Fruit fly (Drosophila melanogaster) S2 (cell line): ENCODE data around the gene Nrg.

Experiments used
- CG8478 ChIP-seq: fragments of >200 bp; optimal IDR thresholded peaks from 2 replicates; lab custom pipeline; 2018
- CTCF ChIP-seq, 2 experiments: fragments of >200 bp; optimal IDR thresholded peaks; 2 replicates each; lab custom pipeline; 2018

Gene Nrg

DNA sequence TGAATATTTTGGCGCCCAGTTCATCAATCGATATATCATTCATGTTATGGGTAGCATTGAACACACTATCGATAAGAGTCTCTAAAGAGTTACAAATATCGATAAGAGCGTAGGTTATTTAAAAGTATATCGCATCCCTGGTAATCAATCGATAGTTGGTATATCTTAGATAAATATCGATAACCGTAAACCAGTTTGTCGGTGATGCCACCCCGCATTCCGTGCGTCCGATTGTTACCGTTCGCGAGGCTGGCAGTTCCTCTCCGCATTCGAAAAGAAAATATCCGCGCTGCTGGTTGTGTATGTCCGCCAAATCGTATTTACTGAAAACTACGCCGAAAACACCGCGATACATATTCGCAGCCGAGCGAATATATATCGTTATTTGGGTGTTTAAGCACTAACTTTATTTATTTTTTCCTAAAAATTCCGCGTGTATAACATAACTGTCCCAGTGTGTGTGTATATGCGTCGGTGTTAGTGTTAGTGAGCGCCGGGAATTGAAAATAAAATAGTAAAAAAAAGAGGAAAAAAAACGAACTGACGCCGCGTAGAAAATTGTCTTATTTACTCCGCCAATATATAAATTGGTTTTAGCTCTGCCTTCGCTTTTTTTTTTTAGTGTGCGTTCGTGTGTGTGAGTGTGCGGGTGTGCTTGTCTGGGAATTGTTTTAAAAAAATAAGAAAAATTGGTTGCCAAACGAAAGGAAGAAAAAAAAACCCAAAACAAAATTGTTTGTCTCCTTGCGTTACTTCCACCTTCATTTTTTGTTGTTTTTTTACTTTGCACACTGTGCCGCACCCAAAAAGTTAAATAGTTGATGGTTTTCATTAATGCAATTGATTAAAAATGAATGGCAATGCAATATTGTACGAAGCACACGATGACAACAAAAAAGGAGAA, at the start of gene Nrg:
TSS of gene Nrg (plus strand) at position 253 of the 904 bp plus-strand sequence.
- no peak for TF ChIP-seq CG8478 (lab: Kevin White, UChicago)
- TF ChIP-seq CTCF (optimal IDR thresholded peaks at IDR 0.05; lab: Kevin White, UChicago) = peak; percentile 31 to 46

DNA sequence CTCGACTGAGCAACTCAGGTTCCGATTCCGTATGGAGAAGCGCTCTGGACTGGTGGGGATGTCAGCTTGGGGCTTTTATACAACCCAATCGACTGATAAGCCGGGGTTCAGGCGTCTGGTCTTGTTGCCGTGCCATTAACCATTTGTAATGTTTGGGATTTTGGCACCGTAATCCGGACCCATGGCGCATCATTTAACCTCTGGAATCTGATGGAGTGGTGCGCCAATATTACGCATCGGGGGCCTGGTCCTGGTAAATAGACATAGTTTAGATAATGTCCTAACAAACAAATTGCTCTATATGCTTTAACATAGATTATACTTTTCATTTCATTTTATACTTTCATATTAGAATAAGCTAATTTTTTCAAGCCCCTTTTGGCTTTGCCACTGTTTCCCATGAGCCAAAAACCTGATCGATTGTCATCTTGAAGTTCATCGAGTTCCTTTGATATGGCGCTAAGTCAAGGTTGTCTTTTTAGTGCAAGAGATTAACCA, 48.2 kb upstream of the Nrg start, which contains the start of gene CG12116:
TSS of gene CG12116 (minus strand) at position 51 of the 498 bp plus-strand sequence.
- TF ChIP-seq CG8478 (lab: Kevin White, UChicago) = no peak
- no peak for TF ChIP-seq CTCF (optimal IDR thresholded peaks at IDR 0.05; lab: Kevin White, UChicago)

DNA sequence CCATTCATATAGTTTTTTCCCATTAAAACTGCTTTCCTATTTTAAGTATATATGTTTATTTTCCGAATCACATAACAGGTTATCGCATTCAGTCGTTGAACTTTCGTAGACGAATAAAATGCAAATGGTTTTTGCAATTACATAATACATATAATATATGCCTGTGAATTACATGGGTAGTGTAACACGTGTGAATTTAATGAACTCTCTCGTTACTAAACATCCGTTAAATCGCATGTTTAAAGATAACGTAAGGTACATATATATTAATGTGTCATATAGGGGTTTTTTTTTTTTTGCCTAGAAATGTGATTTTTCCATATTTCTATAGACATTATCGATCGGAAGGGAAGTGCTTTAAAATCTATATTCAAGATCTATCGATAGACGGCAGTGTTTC, 47.6 kb upstream of the Nrg start:
- TF ChIP-seq CTCF (optimal IDR thresholded peaks at IDR 0.05; lab: Kevin White, UChicago) = no peak
- no peak for TF ChIP-seq CG8478 (lab: Kevin White, UChicago)

DNA sequence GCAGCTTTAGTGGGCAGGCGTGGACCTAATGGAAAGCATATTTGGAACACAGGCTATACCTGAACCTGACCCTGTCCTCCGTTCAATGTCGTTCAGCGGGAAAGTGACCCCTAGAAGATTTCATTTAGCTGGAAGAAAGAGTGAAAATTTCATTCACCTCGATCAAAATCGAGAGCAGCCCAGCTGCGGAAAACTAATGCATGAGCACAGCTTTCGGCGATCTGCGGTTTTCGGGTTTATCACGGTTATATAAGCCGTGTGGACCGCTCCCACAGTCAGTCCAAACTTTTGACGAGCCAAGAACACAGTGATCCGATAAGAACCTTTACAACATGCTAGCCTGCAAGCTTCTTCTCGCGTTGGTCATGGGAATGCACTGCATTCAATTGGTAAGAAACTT, 46.6 kb upstream of the Nrg start, which contains the start of gene Cp7Fa:
TSS of gene Cp7Fa (plus strand) at position 301 of the 400 bp plus-strand sequence.
- TF ChIP-seq CTCF (optimal IDR thresholded peaks at IDR 0.05; lab: Kevin White, UChicago) (no peak), CG8478 (lab: Kevin White, UChicago) (no peak)

DNA sequence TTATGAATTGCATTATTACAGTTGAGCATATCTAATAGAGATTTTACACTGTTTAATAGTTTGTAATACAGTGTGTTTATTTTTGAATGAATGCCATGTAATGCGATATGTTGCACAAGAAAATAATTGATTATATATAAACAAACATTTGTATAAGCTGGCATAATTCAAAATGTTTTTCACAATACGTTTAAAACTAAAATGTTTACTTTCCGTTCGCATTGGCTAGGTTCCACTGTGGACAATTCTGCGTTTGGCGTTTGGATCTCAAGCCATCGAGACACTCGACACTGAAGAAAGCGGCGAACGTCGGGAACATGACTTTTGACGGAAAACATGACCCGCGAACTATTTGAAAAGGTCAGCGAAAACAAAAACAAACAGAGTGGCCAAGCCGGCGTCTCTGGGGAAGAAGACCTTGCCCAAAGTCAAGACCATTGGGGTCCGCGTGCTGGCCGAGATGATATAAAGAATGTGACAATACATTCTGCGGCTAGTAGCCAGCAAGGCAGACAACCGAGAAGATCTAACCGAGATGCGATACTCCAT, 43.8 kb upstream of the Nrg start, which contains the start of gene Cp7Fb:
TSS of gene Cp7Fb (plus strand) at position 499 of the 549 bp plus-strand sequence.
- TF ChIP-seq CG8478 (lab: Kevin White, UChicago) (no peak), CTCF (optimal IDR thresholded peaks at IDR 0.05; lab: Kevin White, UChicago) (no peak)

DNA sequence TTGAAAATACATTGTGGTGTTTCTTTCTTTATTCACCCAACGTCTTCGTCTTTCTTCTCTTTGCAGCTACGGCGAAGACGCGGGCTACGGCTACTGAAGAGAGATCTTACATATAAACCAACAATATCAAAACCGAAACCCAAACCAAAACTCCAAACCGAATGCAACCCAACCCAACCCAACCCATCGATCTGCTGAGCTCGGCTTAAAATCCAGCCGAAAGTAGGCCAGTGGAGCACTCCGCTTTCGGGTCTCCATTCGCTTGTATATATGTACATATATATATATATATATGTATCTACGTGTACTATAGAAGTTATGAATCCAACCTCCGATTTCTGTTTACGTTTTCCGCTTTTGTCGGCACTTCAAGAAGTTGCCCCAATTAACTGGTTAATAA, 41.5 kb upstream of the Nrg start:
- TF ChIP-seq CG8478 (lab: Kevin White, UChicago) (no peak), CTCF (optimal IDR thresholded peaks at IDR 0.05; lab: Kevin White, UChicago) (no peak)

DNA sequence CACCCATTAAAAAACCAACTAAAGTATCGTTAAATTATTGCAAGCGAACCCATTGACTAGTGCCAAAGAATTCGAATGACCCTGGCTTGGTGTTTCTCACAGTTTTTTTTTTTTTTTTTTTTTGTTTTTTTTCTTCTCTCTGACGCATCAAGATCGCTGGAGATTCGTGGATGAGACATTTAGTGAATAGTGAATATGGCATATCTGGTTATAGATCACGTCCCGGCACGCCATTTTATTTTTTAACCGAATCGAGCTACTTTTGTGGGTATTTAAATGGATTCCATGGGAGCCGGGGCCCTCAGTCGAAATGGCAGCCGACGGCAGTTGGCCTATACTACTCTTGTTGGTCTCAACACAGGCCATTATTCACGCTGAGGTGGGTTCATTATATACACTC, 40.4 kb upstream of the Nrg start, which contains the start of gene Cp7Fc:
TSS of gene Cp7Fc (plus strand) at position 301 of the 400 bp plus-strand sequence.
- TF ChIP-seq CG8478 (lab: Kevin White, UChicago) (no peak), CTCF (optimal IDR thresholded peaks at IDR 0.05; lab: Kevin White, UChicago) (no peak)

DNA sequence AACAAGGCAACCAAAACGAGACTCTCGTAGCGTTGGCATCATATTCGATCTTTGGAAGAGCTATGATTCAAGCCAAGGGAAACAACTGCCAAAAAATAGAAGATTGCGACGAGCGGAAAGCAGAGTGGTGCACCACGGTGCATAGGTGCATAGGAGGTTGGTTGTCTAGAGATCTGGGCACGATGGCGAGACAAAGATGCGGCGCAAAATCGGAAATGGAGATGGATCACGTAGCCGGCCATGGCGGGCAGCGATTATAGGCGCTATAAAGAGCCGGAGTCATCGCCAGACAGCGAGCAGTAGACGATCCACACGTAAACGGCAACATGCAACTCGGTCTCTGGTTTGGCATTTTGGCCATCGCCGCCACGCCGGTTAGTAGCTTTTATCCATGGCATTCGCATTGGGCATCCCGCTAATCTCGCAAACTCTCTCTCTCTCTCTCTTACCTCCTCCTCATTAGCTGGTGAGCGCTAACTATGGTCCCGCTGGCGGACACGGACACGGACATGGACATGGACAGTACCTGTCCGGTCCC, 38.1 kb upstream of the Nrg start, which contains the start of gene Cp36:
TSS of gene Cp36 (plus strand) at position 289 of the 538 bp plus-strand sequence.
- TF ChIP-seq CTCF (optimal IDR thresholded peaks at IDR 0.05; lab: Kevin White, UChicago) = no peak
- no peak for TF ChIP-seq CG8478 (lab: Kevin White, UChicago)

DNA sequence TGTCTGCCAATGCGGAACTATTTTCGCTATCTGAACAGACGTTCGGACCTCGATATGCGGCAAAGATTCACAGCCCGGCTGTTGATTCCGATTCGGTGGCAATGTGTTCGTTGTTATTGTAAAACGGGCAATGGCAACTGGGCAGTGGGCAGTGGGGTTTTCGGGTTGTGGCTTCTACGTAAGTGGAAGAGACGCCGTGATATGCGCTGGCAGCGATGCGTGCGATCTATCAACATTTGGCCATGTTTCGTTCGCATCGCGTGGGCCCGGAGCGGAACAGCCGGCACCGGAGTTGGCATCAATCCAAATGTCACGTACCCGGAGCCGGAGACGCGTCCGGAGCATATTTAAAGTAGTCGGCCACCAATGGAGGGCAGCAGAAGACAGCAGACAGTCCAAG, 35.7 kb upstream of the Nrg start, which contains the start of gene Cp38:
TSS of gene Cp38 (plus strand) at position 376 of the 400 bp plus-strand sequence.
- TF ChIP-seq CG8478 (lab: Kevin White, UChicago) (no peak), CTCF (optimal IDR thresholded peaks at IDR 0.05; lab: Kevin White, UChicago) (no peak)

DNA sequence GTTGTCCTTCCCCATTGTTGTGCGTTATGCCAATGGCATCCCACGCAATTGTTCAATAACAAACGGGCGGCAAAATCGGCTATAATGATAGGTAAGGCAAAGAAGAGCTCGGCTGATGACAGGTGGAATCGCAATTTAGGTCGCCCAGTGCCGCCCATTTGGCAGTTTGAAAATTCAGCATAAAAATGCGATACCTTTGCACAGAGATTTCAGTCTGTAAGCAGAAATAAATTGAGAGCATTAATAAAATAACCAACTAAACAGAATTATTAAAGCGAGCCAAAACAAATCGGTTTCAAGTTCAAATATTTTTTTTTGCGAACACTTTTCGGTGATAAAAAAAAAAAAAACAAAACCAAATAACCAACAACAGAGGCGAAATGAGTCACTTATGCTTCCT, 33.5 kb upstream of the Nrg start, which contains the start of gene CG33223:
TSS of gene CG33223 (minus strand) at position 215 of the 400 bp plus-strand sequence.
- TF ChIP-seq CG8478 (lab: Kevin White, UChicago) (no peak), CTCF (optimal IDR thresholded peaks at IDR 0.05; lab: Kevin White, UChicago) (no peak)

DNA sequence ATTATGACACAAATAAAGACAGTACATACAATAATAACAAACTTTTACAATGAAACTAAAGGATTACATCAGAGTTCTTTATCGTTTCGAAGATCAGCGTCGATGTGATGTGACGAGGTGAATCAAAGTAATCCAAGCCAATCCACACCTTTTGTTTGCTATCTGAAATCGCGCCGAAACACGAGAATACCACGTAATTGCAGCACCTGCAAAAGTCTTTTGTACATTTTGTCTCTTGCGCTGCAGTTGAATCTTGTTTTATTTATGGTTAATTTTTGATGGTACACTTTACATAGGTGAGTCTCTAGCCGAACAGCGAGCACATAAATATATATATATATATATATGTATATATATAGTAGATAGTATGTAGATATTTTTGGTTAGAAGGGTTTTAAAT, 32.4 kb upstream of the Nrg start:
- TF ChIP-seq CG8478 (lab: Kevin White, UChicago) = no peak
- TF ChIP-seq CTCF (optimal IDR thresholded peaks at IDR 0.05; lab: Kevin White, UChicago) = no peak

DNA sequence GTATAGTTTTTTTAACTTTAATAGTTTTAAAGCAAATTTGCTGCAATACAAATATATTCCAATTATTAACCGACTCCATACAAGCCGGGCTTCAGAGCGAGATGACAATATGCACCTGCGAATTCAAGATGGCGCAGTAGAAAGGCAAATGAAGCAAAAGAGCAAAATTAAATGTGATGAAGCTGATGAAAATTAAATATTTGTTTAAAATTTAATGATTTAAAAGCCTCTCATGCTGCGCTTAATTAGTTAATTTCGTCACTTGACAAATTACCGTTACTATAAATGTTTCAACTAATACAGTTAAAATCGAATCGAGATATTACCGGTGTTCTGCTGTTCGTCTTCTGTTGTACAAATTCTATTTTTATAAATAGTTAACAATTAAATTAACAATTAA, 28.1 kb upstream of the Nrg start, which contains the start of gene CG33181:
TSS of gene CG33181 (plus strand) at position 301 of the 400 bp plus-strand sequence.
- TF ChIP-seq CG8478 (lab: Kevin White, UChicago) (no peak), CTCF (optimal IDR thresholded peaks at IDR 0.05; lab: Kevin White, UChicago) (no peak)

DNA sequence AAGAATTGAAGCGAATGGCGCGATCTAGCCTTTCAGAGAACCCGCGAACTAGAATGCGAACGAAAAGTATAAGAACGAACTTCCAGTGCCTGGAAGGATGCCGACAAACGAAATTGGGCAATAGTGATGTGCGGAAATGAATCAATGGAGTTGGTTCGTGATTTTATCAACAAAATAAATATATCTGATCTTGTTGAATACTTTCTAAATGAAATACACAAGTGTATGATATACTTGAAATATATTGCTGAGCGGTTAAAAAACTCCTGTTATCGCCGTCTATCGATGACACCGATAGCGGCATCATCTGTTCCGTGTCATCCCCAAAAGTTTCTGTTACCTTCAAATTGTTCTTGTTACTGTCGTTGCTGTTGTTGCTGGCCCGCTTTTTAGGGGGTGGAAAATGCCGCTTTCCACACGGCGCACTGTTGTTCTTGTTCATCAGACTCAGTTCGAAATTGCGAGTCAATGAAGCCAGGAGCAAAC, 27.6 kb upstream of the Nrg start, which contains the start of gene otu:
TSS of gene otu (minus strand) at position 51 of the 486 bp plus-strand sequence.
- TF ChIP-seq CG8478 (lab: Kevin White, UChicago) (no peak), CTCF (optimal IDR thresholded peaks at IDR 0.05; lab: Kevin White, UChicago) (no peak)
